Fruit fly (Drosophila melanogaster): Measurements from ENCODE around the gene St2.
A peak's percentile ranks its signal among the peaks of the same experiment; 100 is the strongest.

St2 gene

dm6 chr3R:9234756-9235255 lies 16.8 kb upstream of the St2 start:
- TF ChIP-seq Snoo (tag; optimal IDR thresholded peaks at IDR 0.05) = no peak
- TF ChIP-seq Ets98B (GFP tag; IDR thresholded peaks at IDR 0.05) = no peak
- TF ChIP-seq CG32121 (GFP tag; IDR thresholded peaks at IDR 0.05) = no peak
- no peak for TF ChIP-seq CG8301 (tag; optimal IDR thresholded peaks at IDR 0.05)
- no peak for TF ChIP-seq CG13204 (GFP tag; optimal IDR thresholded peaks at IDR 0.05)
- no peak for TF ChIP-seq CG17806 (tag; optimal IDR thresholded peaks at IDR 0.05)
- TF ChIP-seq Pif1B (GFP tag; optimal IDR thresholded peaks at IDR 0.05) = peak; percentile 0
- no peak for TF ChIP-seq gl (tag; optimal IDR thresholded peaks at IDR 0.05)

- TF ChIP-seq CG13204 (GFP tag; optimal IDR thresholded peaks at IDR 0.05) (peak; percentile 15), CG12605 (GFP tag; IDR thresholded peaks at IDR 0.05) (no peak), CG15710 (tag; optimal IDR thresholded peaks at IDR 0.05) (no peak), fd96Ca (GFP tag; IDR thresholded peaks at IDR 0.05) (no peak), CG32121 (GFP tag; IDR thresholded peaks at IDR 0.05) (no peak), CG34367 (tag; optimal IDR thresholded peaks at IDR 0.05) (peak; percentile 3), CG4496 (GFP tag; IDR thresholded peaks at IDR 0.05) (no peak), CG8301 (tag; optimal IDR thresholded peaks at IDR 0.05) (no peak), rn (GFP tag; IDR thresholded peaks at IDR 0.05) (no peak), D1 (tag; optimal IDR thresholded peaks at IDR 0.05) (no peak), Ets98B (GFP tag; IDR thresholded peaks at IDR 0.05) (0 out of 2 replicates have a peak, but pooled peaks have one; percentile 8), CG8159 (tag; optimal IDR thresholded peaks at IDR 0.05) (no peak)
Measured at dm6 chr3R:9236070-9236492, 15.6 kb upstream of the St2 start.

dm6 chr3R:9236883-9237267 lies 14.8 kb upstream of the St2 start:
- TF ChIP-seq CG12605 (GFP tag; IDR thresholded peaks at IDR 0.05) = peak; percentile 41
- no peak for TF ChIP-seq CG9948 (tag; optimal IDR thresholded peaks at IDR 0.05)
- TF ChIP-seq CG8301 (tag; optimal IDR thresholded peaks at IDR 0.05) = no peak
- TF ChIP-seq D1 (tag; optimal IDR thresholded peaks at IDR 0.05) = no peak
- TF ChIP-seq CG10348 (GFP tag; IDR thresholded peaks at IDR 0.05) = no peak
- no peak for TF ChIP-seq CG8159 (tag; optimal IDR thresholded peaks at IDR 0.05)
- no peak for TF ChIP-seq CG32121 (GFP tag; IDR thresholded peaks at IDR 0.05)
- no peak for TF ChIP-seq CG17806 (tag; optimal IDR thresholded peaks at IDR 0.05)
- peak; percentile 24; the same call in 1 of the 3 replicates for TF ChIP-seq fd96Ca (GFP tag; IDR thresholded peaks at IDR 0.05)
- peak; percentile 39 for TF ChIP-seq Pif1A (GFP tag; optimal IDR thresholded peaks at IDR 0.05)
- TF ChIP-seq Pif1B (GFP tag; optimal IDR thresholded peaks at IDR 0.05) = peak; percentile 29
- TF ChIP-seq CG13204 (GFP tag; optimal IDR thresholded peaks at IDR 0.05) = no peak
- TF ChIP-seq CG34367 (tag; optimal IDR thresholded peaks at IDR 0.05) = no peak
- TF ChIP-seq gl (tag; optimal IDR thresholded peaks at IDR 0.05) = no peak
- TF ChIP-seq Ets98B (GFP tag; IDR thresholded peaks at IDR 0.05) = peak; percentile 43; the same call in 1 of the 2 replicates
- no peak for TF ChIP-seq CG15710 (tag; optimal IDR thresholded peaks at IDR 0.05)
- peak; percentile 49 for TF ChIP-seq EcR (GFP tag; optimal IDR thresholded peaks at IDR 0.05)
- no peak for TF ChIP-seq rn (GFP tag; IDR thresholded peaks at IDR 0.05)
- no peak for TF ChIP-seq CG14655 (GFP tag; optimal IDR thresholded peaks at IDR 0.05)
- peak; percentile 72 for TF ChIP-seq CG4496 (GFP tag; IDR thresholded peaks at IDR 0.05)
- peak; percentile 26 for TF ChIP-seq Snoo (tag; optimal IDR thresholded peaks at IDR 0.05)

- TF ChIP-seq CG9948 (tag; optimal IDR thresholded peaks at IDR 0.05) (peak; percentile 29), CG8301 (tag; optimal IDR thresholded peaks at IDR 0.05) (peak; percentile 26), CG8159 (tag; optimal IDR thresholded peaks at IDR 0.05) (peak; percentile 37), CG4496 (GFP tag; IDR thresholded peaks at IDR 0.05) (no peak; the same call in 2 of the 3 replicates), EcR (GFP tag; optimal IDR thresholded peaks at IDR 0.05) (peak; percentile 2), CG13204 (GFP tag; optimal IDR thresholded peaks at IDR 0.05) (peak; percentile 52), CG12605 (GFP tag; IDR thresholded peaks at IDR 0.05) (peak; percentile 27; the same call in 1 of the 2 replicates), CG10348 (GFP tag; IDR thresholded peaks at IDR 0.05) (no peak), CG34367 (tag; optimal IDR thresholded peaks at IDR 0.05) (peak; percentile 12), CG32121 (GFP tag; IDR thresholded peaks at IDR 0.05) (peak; percentile 28; the same call in 1 of the 2 replicates), CG14655 (GFP tag; optimal IDR thresholded peaks at IDR 0.05) (peak; percentile 44), fd96Ca (GFP tag; IDR thresholded peaks at IDR 0.05) (no peak), gl (tag; optimal IDR thresholded peaks at IDR 0.05) (peak; percentile 59), Pif1A (GFP tag; optimal IDR thresholded peaks at IDR 0.05) (peak; percentile 38), rn (GFP tag; IDR thresholded peaks at IDR 0.05) (no peak), CG17806 (tag; optimal IDR thresholded peaks at IDR 0.05) (no peak), Snoo (tag; optimal IDR thresholded peaks at IDR 0.05) (no peak), CG15710 (tag; optimal IDR thresholded peaks at IDR 0.05) (peak; percentile 11), Ets98B (GFP tag; IDR thresholded peaks at IDR 0.05) (no peak; the same call in 1 of the 2 replicates), Pif1B (GFP tag; optimal IDR thresholded peaks at IDR 0.05) (peak; percentile 21), D1 (tag; optimal IDR thresholded peaks at IDR 0.05) (peak; percentile 56)
Measured at dm6 chr3R:9237268-9238091, 14.2 kb upstream of the St2 start, which contains the start of gene pum. Gene pum, minus strand, starts transcription at chr3R:9237682.

dm6 chr3R:9239941-9240400 lies 11.7 kb upstream of the St2 start:
- TF ChIP-seq CG17806 (tag; optimal IDR thresholded peaks at IDR 0.05) (no peak), CG14655 (GFP tag; optimal IDR thresholded peaks at IDR 0.05) (no peak), CG13204 (GFP tag; optimal IDR thresholded peaks at IDR 0.05) (no peak), Snoo (tag; optimal IDR thresholded peaks at IDR 0.05) (no peak), CG32121 (GFP tag; IDR thresholded peaks at IDR 0.05) (no peak), CG8159 (tag; optimal IDR thresholded peaks at IDR 0.05) (no peak), CG34367 (tag; optimal IDR thresholded peaks at IDR 0.05) (no peak), Ets98B (GFP tag; IDR thresholded peaks at IDR 0.05) (no peak), EcR (GFP tag; optimal IDR thresholded peaks at IDR 0.05) (peak; percentile 35), CG9948 (tag; optimal IDR thresholded peaks at IDR 0.05) (no peak), D1 (tag; optimal IDR thresholded peaks at IDR 0.05) (peak; percentile 100), CG8301 (tag; optimal IDR thresholded peaks at IDR 0.05) (no peak), CG12605 (GFP tag; IDR thresholded peaks at IDR 0.05) (no peak), Pif1B (GFP tag; optimal IDR thresholded peaks at IDR 0.05) (no peak), fd96Ca (GFP tag; IDR thresholded peaks at IDR 0.05) (no peak), CG10348 (GFP tag; IDR thresholded peaks at IDR 0.05) (no peak), gl (tag; optimal IDR thresholded peaks at IDR 0.05) (no peak)
